Worm (Caenorhabditis elegans) whole organism, L1 larva: ENCODE measurements around the gene C56C10.7.

Experiments used
- ceh-82 ChIP-seq, 3 experiments: fragments of 150-350 bp in 1 of 3; sonication (generic microtip) in 2 of 3; optimal IDR thresholded peaks; 2 replicates each; lab custom pipeline; 2014 to 2017; ENCODE audit warnings: missing biosample characterization in 3 of 3, missing genetic modification characterization in 3 of 3
- tbx-2 ChIP-seq: sonication (generic microtip); optimal IDR thresholded peaks from 2 replicates; lab custom pipeline; 2016; ENCODE audit warnings: missing genetic modification characterization, missing compliant biosample characterization

ce11 chrII:6594151-6594550, 6.8 kb upstream of the C56C10.7 start, which contains the start of gene aipr-1:
- TF ChIP-seq tbx-2 (no peak), ceh-82 (tag; optimal IDR thresholded peaks at IDR 0.05; lab: Kevin White, UChicago) (no peak)
